Worm (Caenorhabditis elegans) whole organism, L1 larva: Measurements from ENCODE around the gene C28G1.2.

Source experiments
- C16A3.4 ChIP-seq: fragments of 150-350 bp; optimal IDR thresholded peaks from 2 replicates; lab custom pipeline; 2014; ENCODE audit warnings: missing biosample characterization, missing genetic modification characterization
- C34B4.2 ChIP-seq: sonication (generic microtip); optimal IDR thresholded peaks from 2 replicates; lab custom pipeline; 2017; ENCODE audit warnings: mild to moderate bottlenecking, missing genetic modification characterization, missing compliant biosample characterization
- F16B12.6 ChIP-seq: fragments of 150-350 bp; optimal IDR thresholded peaks from 2 replicates; lab custom pipeline; 2014; ENCODE audit warnings: missing biosample characterization, missing genetic modification characterization
- ama-1 ChIP-seq: fragments of 150-350 bp; optimal IDR thresholded peaks from 2 replicates; lab custom pipeline; 2014
- blmp-1 ChIP-seq: fragments of 150-350 bp; optimal IDR thresholded peaks from 2 replicates; lab custom pipeline; 2014; ENCODE audit warnings: missing biosample characterization, missing genetic modification characterization
- ceh-63 ChIP-seq: fragments of 200-800 bp; sonication (Bioruptor generic); optimal IDR thresholded peaks from 2 replicates; lab custom pipeline; 2018; ENCODE audit warnings: mild to moderate bottlenecking, missing genetic modification characterization, missing compliant biosample characterization
- ceh-82 ChIP-seq, 3 experiments: fragments of 150-350 bp in 1 of 3; sonication (generic microtip) in 2 of 3; optimal IDR thresholded peaks; 2 replicates each; lab custom pipeline; 2014 to 2017; ENCODE audit warnings: missing biosample characterization in 3 of 3, missing genetic modification characterization in 3 of 3
- ceh-90 ChIP-seq: sonication (generic microtip); optimal IDR thresholded peaks from 2 replicates; lab custom pipeline; 2016; ENCODE audit warnings: missing genetic modification characterization, missing compliant biosample characterization
- dpl-1 ChIP-seq, 3 experiments: fragments of 150-350 bp in 2 of 3; sonication (generic microtip) in 1 of 3; optimal IDR thresholded peaks; 2 replicates each; lab custom pipeline; 2014 to 2017; ENCODE audit warnings: missing biosample characterization in 3 of 3, missing genetic modification characterization in 3 of 3, missing genetic modification reagents in 3 of 3
- dsc-1 ChIP-seq: sonication (generic microtip); optimal IDR thresholded peaks from 2 replicates; lab custom pipeline; 2016; ENCODE audit warnings: mild to moderate bottlenecking, missing genetic modification characterization, missing compliant biosample characterization
- efl-1 ChIP-seq, 4 experiments: fragments of 150-350 bp; optimal IDR thresholded peaks in 3 of 4; peaks in 1 of 4; 1 replicate in 1 of 4; 2 replicates in 3 of 4; lab custom pipeline; 2014; ENCODE audit warnings: missing biosample characterization in 2 of 4, missing genetic modification characterization in 2 of 4, missing genetic modification reagents in 2 of 4
- efl-3 ChIP-seq: fragments of 200-800 bp; sonication (Bioruptor generic); optimal IDR thresholded peaks from 2 replicates; lab custom pipeline; 2018; ENCODE audit warnings: mild to moderate bottlenecking, missing genetic modification characterization, missing compliant biosample characterization
- egl-27 ChIP-seq, 2 experiments: fragments of 150-350 bp in 1 of 2; sonication (generic microtip); optimal IDR thresholded peaks; 3 replicates each; lab custom pipeline; 2017 to 2018; ENCODE audit warnings: missing biosample characterization in 2 of 2, missing genetic modification characterization in 2 of 2, missing genetic modification reagents in 2 of 2
- elt-3 ChIP-seq, 6 experiments: fragments of 150-350 bp in 1 of 6; sonication (generic microtip); optimal IDR thresholded peaks; 2 replicates each; lab custom pipeline; 2017 to 2018; ENCODE audit warnings: missing biosample characterization in 6 of 6, missing genetic modification characterization in 6 of 6, inconsistent platforms in 1 of 6
- ets-5 ChIP-seq: fragments of 200-800 bp; sonication (Bioruptor generic); IDR thresholded peaks from 2 replicates; pipeline ENCODE4 v1.3.6; 2022; ENCODE audit warnings: missing genetic modification characterization, missing compliant biosample characterization
- fkh-4 ChIP-seq: sonication (generic microtip); optimal IDR thresholded peaks from 2 replicates; lab custom pipeline; 2016; ENCODE audit warnings: missing compliant biosample characterization, missing genetic modification characterization, borderline replicate concordance
- fos-1 ChIP-seq: fragments of 150-350 bp; optimal IDR thresholded peaks from 2 replicates; lab custom pipeline; 2014; ENCODE audit warnings: missing biosample characterization, missing genetic modification characterization
- grh-1 ChIP-seq: fragments of 200-800 bp; sonication (Bioruptor generic); IDR thresholded peaks from 2 replicates; pipeline ENCODE4 v1.3.6; 2022; ENCODE audit warnings: missing genetic modification reagents, missing genetic modification characterization, missing compliant biosample characterization
- hlh-4 ChIP-seq: sonication (generic microtip); optimal IDR thresholded peaks from 2 replicates; lab custom pipeline; 2016; ENCODE audit warnings: mild to moderate bottlenecking, missing genetic modification characterization, missing compliant biosample characterization
- irx-1 ChIP-seq: sonication (generic microtip); optimal IDR thresholded peaks from 2 replicates; lab custom pipeline; 2016; ENCODE audit warnings: missing genetic modification characterization, missing compliant biosample characterization
- isw-1 ChIP-seq: fragments of 200-800 bp; sonication (Bioruptor generic); IDR thresholded peaks from 2 replicates; pipeline ENCODE4 v1.3.6; 2022; ENCODE audit warnings: missing genetic modification characterization, missing compliant biosample characterization
- lin-14 ChIP-seq: fragments of 200-800 bp; sonication (Bioruptor generic); optimal IDR thresholded peaks from 2 replicates; lab custom pipeline; 2018; ENCODE audit warnings: mild to moderate bottlenecking, missing genetic modification characterization, moderate library complexity, missing compliant biosample characterization
- lin-15B ChIP-seq: fragments of 150-350 bp; sonication (generic microtip); optimal IDR thresholded peaks from 3 replicates; lab custom pipeline; 2014; ENCODE audit warnings: missing biosample characterization, missing genetic modification characterization
- lin-35 ChIP-seq, 2 experiments: fragments of 150-350 bp; optimal IDR thresholded peaks; 2 replicates each; lab custom pipeline; 2014; ENCODE audit warnings: missing biosample characterization in 2 of 2, missing genetic modification characterization in 2 of 2, missing genetic modification reagents in 2 of 2
- lsy-2 ChIP-seq, 2 experiments: fragments of 150-350 bp; optimal IDR thresholded peaks; 2 replicates each; lab custom pipeline; 2014; ENCODE audit warnings: missing biosample characterization in 2 of 2, missing genetic modification characterization in 2 of 2
- mdl-1 ChIP-seq, 2 experiments: fragments of 150-350 bp; optimal IDR thresholded peaks; 2 replicates each; lab custom pipeline; 2014 to 2017; ENCODE audit warnings: missing biosample characterization in 2 of 2, missing genetic modification characterization in 2 of 2, inconsistent platforms in 1 of 2
- mef-2 ChIP-seq: fragments of 150-350 bp; optimal IDR thresholded peaks from 2 replicates; lab custom pipeline; 2014; ENCODE audit warnings: missing biosample characterization, missing genetic modification characterization
- nhr-20 ChIP-seq: sonication (generic microtip); optimal IDR thresholded peaks from 2 replicates; lab custom pipeline; 2016; ENCODE audit warnings: mild to moderate bottlenecking, missing genetic modification characterization, missing compliant biosample characterization
- nhr-28 ChIP-seq: fragments of 150-350 bp; optimal IDR thresholded peaks from 2 replicates; lab custom pipeline; 2014; ENCODE audit warnings: missing biosample characterization, missing genetic modification characterization
- nhr-47 ChIP-seq: sonication (generic microtip); optimal IDR thresholded peaks from 2 replicates; lab custom pipeline; 2016; ENCODE audit warnings: mild to moderate bottlenecking, missing genetic modification characterization, moderate library complexity, missing compliant biosample characterization
- nhr-71 ChIP-seq: sonication (generic microtip); optimal IDR thresholded peaks from 2 replicates; lab custom pipeline; 2016; ENCODE audit warnings: mild to moderate bottlenecking, missing genetic modification characterization, moderate library complexity, missing compliant biosample characterization
- nhr-84 ChIP-seq: sonication (generic microtip); optimal IDR thresholded peaks from 2 replicates; lab custom pipeline; 2017; ENCODE audit warnings: missing biosample characterization, missing genetic modification characterization
- nhr-85 ChIP-seq: sonication (generic microtip); peaks from one replicate; lab custom pipeline; 2016; ENCODE audit warnings: missing genetic modification characterization, inconsistent platforms, missing compliant biosample characterization
- pqm-1 ChIP-seq: sonication (generic microtip); optimal IDR thresholded peaks from 3 replicates; lab custom pipeline; 2017; ENCODE audit warnings: missing biosample characterization, missing genetic modification characterization
- rnt-1 ChIP-seq: sonication (generic microtip); optimal IDR thresholded peaks from 2 replicates; lab custom pipeline; 2016; ENCODE audit warnings: mild to moderate bottlenecking, missing genetic modification characterization, moderate library complexity, missing compliant biosample characterization
- skn-1 ChIP-seq: fragments of 150-350 bp; optimal IDR thresholded peaks from 2 replicates; lab custom pipeline; 2014; ENCODE audit warnings: missing biosample characterization, missing genetic modification characterization
- snu-23 ChIP-seq: sonication (generic microtip); optimal IDR thresholded peaks from 2 replicates; lab custom pipeline; 2016; ENCODE audit warnings: missing genetic modification characterization, missing compliant biosample characterization
- sox-4 ChIP-seq: sonication (generic microtip); optimal IDR thresholded peaks from 2 replicates; lab custom pipeline; 2016; ENCODE audit warnings: missing genetic modification characterization, missing compliant biosample characterization
- sptf-1 ChIP-seq: fragments of 150-350 bp; optimal IDR thresholded peaks from 2 replicates; lab custom pipeline; 2014; ENCODE audit warnings: missing biosample characterization, missing genetic modification characterization
- sup-37 ChIP-seq: fragments of 200-800 bp; sonication (Bioruptor generic); optimal IDR thresholded peaks from 2 replicates; lab custom pipeline; 2018; ENCODE audit warnings: mild to moderate bottlenecking, missing genetic modification characterization, missing compliant biosample characterization
- unc-98 ChIP-seq: fragments of 200-800 bp; sonication (Bioruptor generic); IDR thresholded peaks from 2 replicates; pipeline ENCODE4 v1.3.6; 2022; ENCODE audit warnings: missing genetic modification characterization, missing compliant biosample characterization
- xbp-1 ChIP-seq: sonication (generic microtip); optimal IDR thresholded peaks from 2 replicates; lab custom pipeline; 2016; ENCODE audit warnings: missing genetic modification characterization, missing compliant biosample characterization
- zag-1 ChIP-seq: fragments of 150-350 bp; optimal IDR thresholded peaks from 2 replicates; lab custom pipeline; 2014; ENCODE audit warnings: missing biosample characterization, missing genetic modification characterization
- ztf-4 ChIP-seq: fragments of 150-350 bp; optimal IDR thresholded peaks from 2 replicates; lab custom pipeline; 2014; ENCODE audit warnings: missing biosample characterization, missing genetic modification characterization

C28G1.2 gene

ce11 chrX:8789014-8789506 is 46.8 kb upstream of the C28G1.2 start, which contains the start of gene unc-27 (continued):
- TF ChIP-seq C34B4.2 (tag; lab: Kevin White, UChicago) (no peak), ceh-90 (tag; lab: Kevin White, UChicago) (no peak), zag-1 (tag; lab: Kevin White, UChicago) (no peak), lin-35 (GFP tag; optimal IDR thresholded peaks at IDR 0.05; lab: Kevin White, UChicago) (no peak), hlh-4 (tag; lab: Kevin White, UChicago) (no peak), ceh-63 (GFP tag; lab: Kevin White, UChicago) (no peak), isw-1 (GFP tag; lab: Robert Waterston, UW) (no peak), unc-98 (GFP tag; lab: Robert Waterston, UW) (no peak), snu-23 (GFP tag; lab: Kevin White, UChicago) (peak; percentile 14), nhr-47 (tag; lab: Kevin White, UChicago) (no peak), sox-4 (tag; lab: Kevin White, UChicago) (no peak), dsc-1 (tag; lab: Kevin White, UChicago) (peak; percentile 82), dpl-1 (GFP tag; optimal IDR thresholded peaks at IDR 0.05; lab: Kevin White, UChicago) (no peak), fkh-4 (tag; lab: Kevin White, UChicago) (peak; percentile 37), pqm-1 (no peak), C16A3.4 (no peak), lin-14 (GFP tag; lab: Kevin White, UChicago) (peak; percentile 76), fos-1 (tag; lab: Kevin White, UChicago) (no peak), ama-1 (lab: Kevin White, UChicago) (no peak), skn-1 (tag; lab: Kevin White, UChicago) (no peak)

DNA sequence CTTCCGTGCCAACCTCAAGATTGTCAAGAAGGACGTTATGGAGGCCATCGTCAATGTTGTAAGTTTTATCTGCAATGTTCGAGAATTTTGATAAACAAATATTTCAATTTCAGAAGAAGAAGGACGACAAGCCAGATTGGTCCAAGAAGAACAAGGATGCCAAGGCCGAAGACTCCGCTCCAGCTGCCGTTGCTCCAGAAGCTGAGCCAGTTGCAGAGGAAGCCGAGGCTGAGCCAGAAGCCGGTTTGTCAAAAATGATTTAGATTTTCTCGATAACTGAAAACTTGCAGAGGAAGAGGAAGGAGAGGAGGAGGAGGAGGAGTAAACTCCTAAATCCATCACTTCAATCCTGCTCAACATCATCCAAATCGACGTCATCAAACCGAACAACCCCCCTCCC is 45.7 kb upstream of the C28G1.2 start:
- TF ChIP-seq ets-5 (GFP tag; lab: Robert Waterston, UW) (no peak), sox-4 (tag; lab: Kevin White, UChicago) (no peak)
- TF ChIP-seq, all 84 proteins: peak for 0

DNA sequence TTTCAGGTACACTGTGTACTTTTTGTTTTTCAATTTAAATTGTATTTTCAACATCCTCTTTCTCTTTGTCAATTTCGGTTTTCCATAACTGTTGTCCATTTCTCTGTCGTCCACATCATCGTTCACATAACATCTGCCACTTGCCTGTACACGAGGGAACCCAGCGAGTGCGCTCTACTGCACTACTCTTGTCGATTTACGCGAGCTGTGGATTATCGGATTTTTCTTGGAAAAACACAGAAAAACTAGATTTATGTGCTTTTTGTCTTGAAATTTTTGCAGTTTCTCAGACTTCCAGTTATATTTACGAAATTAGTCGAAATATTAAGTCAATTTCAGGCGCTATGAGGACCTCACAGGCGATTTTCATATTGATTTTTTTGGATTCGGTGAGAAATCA is 44.0 kb upstream of the C28G1.2 start, which contains the start of gene chup-1:
Gene chup-1 (plus strand): TSS at position 340 of the 400 bp plus-strand sequence.
- TF ChIP-seq ztf-4 (tag; lab: Kevin White, UChicago) (no peak), rnt-1 (tag; lab: Kevin White, UChicago) (peak; percentile 44), xbp-1 (tag; lab: Kevin White, UChicago) (peak; percentile 18), egl-27 (tag; optimal IDR thresholded peaks at IDR 0.05; lab: Kevin White, UChicago) (no peak), unc-98 (GFP tag; lab: Robert Waterston, UW) (no peak), mdl-1 (tag; optimal IDR thresholded peaks at IDR 0.05; lab: Kevin White, UChicago) (peak in 1 of 2 experiments; percentile 37), elt-3 (tag; optimal IDR thresholded peaks at IDR 0.05; lab: Kevin White, UChicago) (peak in 1 of 6 experiments; percentile 30), lsy-2 (tag; optimal IDR thresholded peaks at IDR 0.05; lab: Kevin White, UChicago) (peak; percentile 13 to 55), mef-2 (no peak), ceh-82 (tag; optimal IDR thresholded peaks at IDR 0.05; lab: Kevin White, UChicago) (peak in 1 of 3 experiments; percentile 30), sup-37 (GFP tag; lab: Kevin White, UChicago) (no peak), lin-14 (GFP tag; lab: Kevin White, UChicago) (peak; percentile 64), skn-1 (tag; lab: Kevin White, UChicago) (peak; percentile 28), zag-1 (tag; lab: Kevin White, UChicago) (no peak), nhr-84 (no peak), irx-1 (no peak), grh-1 (GFP tag; lab: Robert Waterston, UW) (no peak), nhr-71 (peak; percentile 34), sptf-1 (tag; lab: Kevin White, UChicago) (no peak), efl-1 (optimal IDR thresholded peaks at IDR 0.05; lab: Kevin White, UChicago) (peak; percentile 18 to 35), efl-1 (GFP tag; optimal IDR thresholded peaks at IDR 0.05 in 1 of 2; lab: Kevin White, UChicago) (peak in 1 of 2 experiments; percentile 83), dpl-1 (GFP tag; optimal IDR thresholded peaks at IDR 0.05; lab: Kevin White, UChicago) (peak in 1 of 3 experiments; percentile 48), snu-23 (GFP tag; lab: Kevin White, UChicago) (peak; percentile 52), sox-4 (tag; lab: Kevin White, UChicago) (no peak), efl-3 (no peak), nhr-20 (tag; lab: Kevin White, UChicago) (peak; percentile 31), nhr-47 (tag; lab: Kevin White, UChicago) (peak; percentile 29), nhr-28 (no peak), lin-35 (GFP tag; optimal IDR thresholded peaks at IDR 0.05; lab: Kevin White, UChicago) (peak in 1 of 2 experiments; percentile 74), C16A3.4 (peak; percentile 49), F16B12.6 (tag; lab: Kevin White, UChicago) (no peak), blmp-1 (tag; lab: Kevin White, UChicago) (peak; percentile 73), lin-15B (tag; lab: Kevin White, UChicago) (peak; percentile 25), nhr-85 (tag; lab: Kevin White, UChicago) (peak; percentile 37)
